Worm (Caenorhabditis elegans) whole organism, L4/young adult: ENCODE measurements around the gene twk-7.

Source experiments
- W03F9.2 ChIP-seq: fragments of 150-350 bp; optimal IDR thresholded peaks from 2 replicates; lab custom pipeline; 2014; ENCODE audit warnings: missing biosample characterization, missing genetic modification characterization
- dao-5 ChIP-seq: sonication (generic microtip); optimal IDR thresholded peaks from 2 replicates; lab custom pipeline; 2016; ENCODE audit warnings: missing genotype, missing genetic modification characterization, moderate library complexity, missing compliant biosample characterization
- him-1 ChIP-seq: sonication (generic microtip); optimal IDR thresholded peaks from 2 replicates; lab custom pipeline; 2016; ENCODE audit warnings: missing genotype, missing genetic modification reagents, missing genetic modification characterization, missing compliant biosample characterization

DNA sequence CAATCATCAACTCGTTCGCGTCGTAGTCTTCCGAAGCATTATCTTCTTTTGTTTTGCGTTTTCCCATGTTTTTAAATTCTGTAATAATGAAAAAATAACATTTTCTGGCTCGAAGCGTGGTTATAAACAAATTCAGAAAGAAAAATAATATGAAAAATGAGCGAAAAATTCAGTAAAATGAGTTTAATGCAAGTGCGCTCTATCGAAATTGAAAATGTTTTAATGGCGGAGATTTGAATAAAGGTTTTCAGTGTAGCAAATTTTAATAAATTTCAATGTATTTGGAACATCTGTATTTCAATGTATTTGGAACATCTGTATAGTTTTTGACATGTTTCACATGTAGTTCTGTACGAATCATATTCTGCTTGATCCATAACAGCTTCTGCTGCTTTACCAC lies 29.0 kb downstream of the twk-7 start, which contains the start of gene rha-2:
- TF ChIP-seq him-1 (tag; lab: Kevin White, UChicago) (no peak), W03F9.2 (tag; lab: Kevin White, UChicago) (no peak), dao-5 (tag; lab: Kevin White, UChicago) (no peak)
